Worm (Caenorhabditis elegans) whole organism, L1 larva: ENCODE results near the gene Y71H10B.1.

ENCODE experiments used
- aly-2 ChIP-seq: fragments of 150-350 bp; optimal IDR thresholded peaks from 2 replicates; lab custom pipeline; 2014; ENCODE audit warnings: missing biosample characterization, missing genetic modification characterization
- hlh-17 ChIP-seq: fragments of 200-800 bp; sonication (Bioruptor generic); optimal IDR thresholded peaks from 2 replicates; lab custom pipeline; 2018; ENCODE audit warnings: missing genetic modification characterization, mild to moderate bottlenecking, missing compliant biosample characterization, moderate library complexity, borderline replicate concordance
- sptf-1 ChIP-seq: fragments of 150-350 bp; optimal IDR thresholded peaks from 2 replicates; lab custom pipeline; 2014; ENCODE audit warnings: missing biosample characterization, missing genetic modification characterization
- tbx-2 ChIP-seq: sonication (generic microtip); optimal IDR thresholded peaks from 2 replicates; lab custom pipeline; 2016; ENCODE audit warnings: missing genetic modification characterization, missing compliant biosample characterization

DNA sequence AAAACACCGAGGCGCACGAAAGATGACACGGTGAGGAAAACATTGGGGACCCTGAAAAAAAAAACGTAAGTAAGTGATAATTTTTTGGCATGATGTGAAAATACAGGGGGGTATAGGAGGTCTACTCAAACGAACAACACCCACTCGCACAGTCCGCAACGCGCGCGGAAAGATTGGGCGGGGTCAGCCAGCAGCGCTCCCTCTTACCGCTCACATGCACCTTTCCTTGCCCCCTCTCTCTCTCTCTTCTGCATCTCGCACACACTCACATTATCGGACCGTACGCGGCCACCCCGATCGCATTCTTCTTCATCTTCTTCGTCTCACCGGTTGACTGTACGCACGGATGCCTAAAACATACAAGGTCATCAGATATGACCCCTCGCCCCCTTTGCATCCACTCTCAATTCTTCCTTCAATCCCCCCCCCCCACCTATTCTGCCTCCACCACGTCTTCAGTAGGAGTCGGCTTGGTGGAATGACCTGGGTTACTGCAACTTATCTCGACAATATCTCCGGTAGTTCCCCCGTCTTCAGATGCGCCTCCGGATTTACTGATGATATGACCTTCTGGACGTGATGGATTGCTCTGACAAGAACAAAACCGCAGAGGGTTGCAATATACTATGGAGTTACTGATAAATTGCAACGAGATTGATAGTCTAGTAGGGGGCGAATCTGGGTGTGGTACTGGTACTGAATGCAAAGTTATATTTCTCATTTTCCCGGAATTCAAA, 39.6 kb upstream of the Y71H10B.1 start, which contains the start of gene F53B3.5:
- TF ChIP-seq aly-2 (tag; lab: Kevin White, UChicago), result no peak
- TF ChIP-seq sptf-1 (tag; lab: Kevin White, UChicago), result no peak
- TF ChIP-seq tbx-2, result no peak
- no peak for TF ChIP-seq hlh-17 (GFP tag; lab: Kevin White, UChicago)
